Worm (Caenorhabditis elegans) whole organism, early embryonic: ENCODE data around the gene skr-18.

Experiments
- ama-1 ChIP-seq: fragments of 150-350 bp; optimal IDR thresholded peaks from 2 replicates; lab custom pipeline; 2014
- ceh-13 ChIP-seq: fragments of 200-800 bp; sonication (Bioruptor generic); optimal IDR thresholded peaks from 2 replicates; lab custom pipeline; 2018; ENCODE audit warnings: mild to moderate bottlenecking, missing genetic modification characterization, missing compliant biosample characterization
- ceh-36 ChIP-seq: sonication (generic microtip); optimal IDR thresholded peaks from 2 replicates; lab custom pipeline; 2016; ENCODE audit warnings: missing genetic modification characterization, inconsistent platforms, missing compliant biosample characterization
- hmg-4 ChIP-seq: fragments of 200-800 bp; sonication (Bioruptor generic); optimal IDR thresholded peaks from 2 replicates; lab custom pipeline; 2018; ENCODE audit warnings: mild to moderate bottlenecking, missing genetic modification characterization, missing compliant biosample characterization
- hnd-1 ChIP-seq: sonication (generic microtip); optimal IDR thresholded peaks from 2 replicates; lab custom pipeline; 2016; ENCODE audit warnings: missing genetic modification characterization, missing compliant biosample characterization
- sea-1 ChIP-seq: fragments of 200-800 bp; sonication (Bioruptor generic); conservative IDR thresholded peaks from 2 replicates; pipeline ENCODE4 v1.3.6; 2022; ENCODE audit warnings: missing genetic modification characterization, missing compliant biosample characterization
- tbx-11 ChIP-seq: fragments of 200-800 bp; sonication (Bioruptor generic); IDR thresholded peaks from 2 replicates; pipeline ENCODE4 v1.3.6; 2022; ENCODE audit warnings: missing genetic modification characterization, missing compliant biosample characterization

ce11 chrIV:804802-805201 lies 9.6 kb upstream of the skr-18 start, which contains the start of gene Y55F3BL.4:
- TF ChIP-seq ama-1 (lab: Kevin White, UChicago): no peak
- no peak for TF ChIP-seq hnd-1 (tag; lab: Kevin White, UChicago)
- TF ChIP-seq tbx-11 (GFP tag; lab: Robert Waterston, UW): no peak
- TF ChIP-seq sea-1: no peak
- TF ChIP-seq ceh-36: no peak
- TF ChIP-seq hmg-4: no peak
- no peak for TF ChIP-seq ceh-13 (GFP tag; lab: Kevin White, UChicago)
